Worm (Caenorhabditis elegans) whole organism, L1 larva: ENCODE results near the gene gld-3.

ENCODE experiments used
- aly-2 ChIP-seq: fragments of 150-350 bp; optimal IDR thresholded peaks from 2 replicates; lab custom pipeline; 2014; ENCODE audit warnings: missing biosample characterization, missing genetic modification characterization
- fkh-10 ChIP-seq: sonication (generic microtip); optimal IDR thresholded peaks from 2 replicates; lab custom pipeline; 2017; ENCODE audit warnings: missing biosample characterization, missing genetic modification reagents, missing genetic modification characterization
- fos-1 ChIP-seq: fragments of 150-350 bp; optimal IDR thresholded peaks from 2 replicates; lab custom pipeline; 2014; ENCODE audit warnings: missing biosample characterization, missing genetic modification characterization
- lsy-2 ChIP-seq, 2 experiments: fragments of 150-350 bp; optimal IDR thresholded peaks; 2 replicates each; lab custom pipeline; 2014; ENCODE audit warnings: missing biosample characterization in 2 of 2, missing genetic modification characterization in 2 of 2
- nhr-12 ChIP-seq: sonication (generic microtip); optimal IDR thresholded peaks from 2 replicates; lab custom pipeline; 2017; ENCODE audit warnings: missing biosample characterization, missing genetic modification characterization

DNA sequence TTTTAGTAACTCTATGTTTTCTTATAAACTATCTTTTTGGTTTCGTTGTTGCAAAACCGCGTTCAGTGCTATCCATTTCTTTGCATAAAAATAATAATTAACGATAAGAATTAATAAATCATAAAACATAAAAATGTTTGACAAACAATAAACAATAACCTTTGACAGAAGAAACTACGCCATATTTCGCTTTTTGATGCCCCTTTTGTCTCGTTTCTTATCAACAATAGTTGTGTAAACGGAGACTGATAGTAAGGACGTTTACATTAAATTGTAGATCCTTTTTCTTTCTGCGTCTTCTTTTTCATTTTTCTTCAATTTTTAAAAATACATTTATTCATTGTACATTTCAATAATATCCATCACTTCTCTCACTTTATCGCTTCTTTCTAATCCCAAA is 6.6 kb downstream of the gld-3 start:
- TF ChIP-seq lsy-2 (tag; optimal IDR thresholded peaks at IDR 0.05; lab: Kevin White, UChicago) (no peak), fos-1 (tag; lab: Kevin White, UChicago) (no peak), fkh-10 (GFP tag; lab: Kevin White, UChicago) (no peak), aly-2 (tag; lab: Kevin White, UChicago) (no peak), nhr-12 (tag; lab: Kevin White, UChicago) (no peak)
